Fruit fly (Drosophila melanogaster) whole organism, embryonic: Measurements from ENCODE around the gene trbd.
A peak's percentile ranks its signal among the peaks of the same experiment; 100 is the strongest.

Source experiments
- CG2889 ChIP-seq: fragments of 200-800 bp; sonication (Bioruptor generic); IDR thresholded peaks from 3 replicates; pipeline ENCODE4 v1.3.6; 2022; ENCODE audit warnings: missing biosample characterization, missing genetic modification characterization
- CG8478 ChIP-seq: fragments of >200 bp; optimal IDR thresholded peaks from 2 replicates; lab custom pipeline; 2018
- CG9437 ChIP-seq: fragments of 200-800 bp; sonication (Bioruptor generic); optimal IDR thresholded peaks from 2 replicates; lab custom pipeline; 2018; ENCODE audit warnings: missing biosample characterization, mild to moderate bottlenecking, missing genetic modification characterization
- D ChIP-seq, 2 experiments: fragments of 200-800 bp in 1 of 2; fragments of >200 bp in 1 of 2; sonication (Bioruptor generic) in 1 of 2; optimal IDR thresholded peaks; 2 replicates in 1 of 2; 3 replicates in 1 of 2; lab custom pipeline; 2017; ENCODE audit warnings: mild to moderate bottlenecking in 1 of 2, missing biosample characterization in 1 of 2, missing genetic modification characterization in 1 of 2, missing genetic modification reagents in 1 of 2
- Drgx ChIP-seq: fragments of 200-800 bp; sonication (Bioruptor generic); IDR thresholded peaks from 2 replicates; pipeline ENCODE4 v1.3.6; 2022; ENCODE audit warnings: missing biosample characterization, missing genetic modification characterization
- Med ChIP-seq: fragments of 200-800 bp; sonication (Bioruptor generic); peaks from one replicate; lab custom pipeline; 2016; ENCODE audit warnings: missing biosample characterization, missing genetic modification characterization, mild to moderate bottlenecking, inconsistent platforms, moderate library complexity
- NC2β ChIP-seq: fragments of 200-800 bp; sonication (Bioruptor generic); optimal IDR thresholded peaks from 2 replicates; lab custom pipeline; 2016; ENCODE audit warnings: missing biosample characterization, missing genetic modification characterization
- Taf1 ChIP-seq: fragments of 200-800 bp; sonication (Bioruptor generic); IDR thresholded peaks from 2 replicates; pipeline ENCODE4 v1.3.6; 2022; ENCODE audit warnings: missing biosample characterization, missing genetic modification characterization
- corto ChIP-seq: fragments of 200-800 bp; sonication (Bioruptor generic); optimal IDR thresholded peaks from 2 replicates; lab custom pipeline; 2016; ENCODE audit warnings: missing biosample characterization, mild to moderate bottlenecking, missing genetic modification characterization, moderate library complexity
- eyg ChIP-seq: fragments of 200-800 bp; sonication (Bioruptor generic); optimal IDR thresholded peaks from 3 replicates; lab custom pipeline; 2016; ENCODE audit warnings: missing biosample characterization, missing genetic modification characterization
- so ChIP-seq: fragments of 200-800 bp; sonication (Bioruptor generic); IDR thresholded peaks from 3 replicates; pipeline ENCODE4 v1.3.6; 2022; ENCODE audit warnings: missing biosample characterization, missing genetic modification characterization
- tin ChIP-seq: fragments of 200-800 bp; sonication (Bioruptor generic); optimal IDR thresholded peaks from 3 replicates; lab custom pipeline; 2016; ENCODE audit warnings: missing biosample characterization, missing genetic modification characterization
- yki ChIP-seq: fragments of >200 bp; optimal IDR thresholded peaks from 3 replicates; lab custom pipeline; 2018

DNA sequence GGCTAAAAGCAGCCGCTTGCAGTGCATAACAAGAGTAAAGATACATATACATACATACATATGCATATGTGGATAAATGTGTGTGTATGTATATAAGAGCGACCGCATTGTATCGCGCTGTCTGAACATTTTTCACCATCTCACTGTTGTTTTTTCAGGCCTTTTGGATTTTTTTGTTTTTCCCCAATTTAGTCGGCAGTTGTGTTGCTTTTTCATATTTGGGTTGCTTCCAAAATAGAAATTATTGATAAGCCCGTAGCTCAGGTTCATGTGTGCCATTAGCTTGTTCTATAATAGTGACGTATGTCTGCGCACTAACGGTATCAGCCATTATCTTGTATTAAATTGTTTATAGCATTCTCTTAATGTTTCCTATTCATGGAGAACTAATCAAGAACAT is 10.3 kb downstream of the trbd start:
- TF ChIP-seq CG2889 (GFP tag; lab: Robert Waterston, UW) = no peak
- TF ChIP-seq Drgx = no peak
- TF ChIP-seq tin (GFP tag; lab: Kevin White, UChicago) = no peak
- no peak for TF ChIP-seq CG8478
- no peak for TF ChIP-seq D (optimal IDR thresholded peaks at IDR 0.05; lab: Kevin White, UChicago)
- no peak for TF ChIP-seq D (GFP tag; optimal IDR thresholded peaks at IDR 0.05; lab: Kevin White, UChicago)
- TF ChIP-seq so (GFP tag; lab: Robert Waterston, UW) = no peak
- no peak for TF ChIP-seq eyg (GFP tag; lab: Kevin White, UChicago)
- no peak for TF ChIP-seq NC2β (GFP tag; lab: Kevin White, UChicago)
- TF ChIP-seq Med = peak; percentile 14
- no peak for TF ChIP-seq Taf1
- TF ChIP-seq yki (lab: Kevin White, UChicago) = no peak
- no peak for TF ChIP-seq corto (GFP tag; lab: Kevin White, UChicago)
- TF ChIP-seq CG9437 (GFP tag; lab: Kevin White, UChicago) = no peak
